Worm (Caenorhabditis elegans) whole organism, L3 larva: ENCODE data around the gene kynu-1.
A peak's percentile ranks its signal among the peaks of the same experiment; 100 is the strongest.

Experiments
- elt-2 ChIP-seq: sonication (generic microtip); optimal IDR thresholded peaks from 2 replicates; lab custom pipeline; 2016; ENCODE audit warnings: missing genetic modification reagents, mild to moderate bottlenecking, missing genetic modification characterization, missing compliant biosample characterization
- fkh-10 ChIP-seq: sonication (generic microtip); optimal IDR thresholded peaks from 2 replicates; lab custom pipeline; 2017; ENCODE audit warnings: missing biosample characterization, missing genetic modification reagents, missing genetic modification characterization
- nhr-11 ChIP-seq: fragments of 150-350 bp; optimal IDR thresholded peaks from 2 replicates; lab custom pipeline; 2014; ENCODE audit warnings: missing biosample characterization, missing genetic modification characterization
- nhr-25 ChIP-seq: sonication (generic microtip); optimal IDR thresholded peaks from 2 replicates; lab custom pipeline; 2017; ENCODE audit warnings: missing biosample characterization, missing genetic modification characterization

ce11 chrX:6093046-6093445 lies 16.1 kb downstream of the kynu-1 start, which contains the start of gene C15H9.5:
- TF ChIP-seq elt-2 (tag; lab: Kevin White, UChicago) (peak; percentile 46), fkh-10 (GFP tag; lab: Kevin White, UChicago) (no peak), nhr-25 (tag; lab: Kevin White, UChicago) (no peak), nhr-11 (tag; lab: Kevin White, UChicago) (no peak)
